Fruit fly (Drosophila melanogaster) whole organism, embryonic: ENCODE measurements around the gene SMC1.

ENCODE experiments used
- Abd-B ChIP-seq: fragments of 200-800 bp; sonication (Bioruptor generic); optimal IDR thresholded peaks from 2 replicates; lab custom pipeline; 2018; ENCODE audit warnings: missing biosample characterization, mild to moderate bottlenecking, missing genetic modification characterization, moderate library complexity
- Blimp-1 ChIP-seq: fragments of 200-800 bp; sonication (Bioruptor generic); optimal IDR thresholded peaks from 3 replicates; lab custom pipeline; 2018; ENCODE audit warnings: missing biosample characterization, missing genetic modification characterization, mild to moderate bottlenecking, moderate library complexity, missing genetic modification reagents
- CG11456 ChIP-seq: fragments of 200-800 bp; sonication (Bioruptor generic); IDR thresholded peaks from 3 replicates; pipeline ENCODE4 v1.3.6; 2022; ENCODE audit warnings: missing biosample characterization, missing genetic modification characterization
- CG11695 ChIP-seq: fragments of 200-800 bp; sonication (Bioruptor generic); IDR thresholded peaks from 3 replicates; pipeline ENCODE4 v1.3.6; 2022; ENCODE audit warnings: missing biosample characterization, missing genetic modification characterization
- CG12299 ChIP-seq: fragments of 200-800 bp; sonication (Bioruptor generic); optimal IDR thresholded peaks from 2 replicates; lab custom pipeline; 2018; ENCODE audit warnings: missing biosample characterization, mild to moderate bottlenecking, missing genetic modification characterization
- CG13296 ChIP-seq: fragments of 200-800 bp; sonication (Bioruptor generic); optimal IDR thresholded peaks from 3 replicates; lab custom pipeline; 2018; ENCODE audit warnings: missing biosample characterization, mild to moderate bottlenecking, missing genetic modification characterization
- CG13894 ChIP-seq: fragments of 200-800 bp; sonication (Bioruptor generic); optimal IDR thresholded peaks from 3 replicates; lab custom pipeline; 2018; ENCODE audit warnings: missing biosample characterization, mild to moderate bottlenecking, missing genetic modification characterization, moderate library complexity
- CG14050 ChIP-seq: fragments of 200-800 bp; sonication (Bioruptor generic); IDR thresholded peaks from 3 replicates; pipeline ENCODE4 v1.3.6; 2022; ENCODE audit warnings: missing biosample characterization, missing genetic modification characterization
- CG15269 ChIP-seq: fragments of 200-800 bp; sonication (Bioruptor generic); optimal IDR thresholded peaks from 2 replicates; lab custom pipeline; 2018; ENCODE audit warnings: missing biosample characterization, mild to moderate bottlenecking, missing genetic modification characterization, moderate library complexity
- CG1647 ChIP-seq: fragments of 200-800 bp; sonication (Bioruptor generic); optimal IDR thresholded peaks from 3 replicates; lab custom pipeline; 2016; ENCODE audit warnings: missing biosample characterization, missing genetic modification characterization
- CG17385 ChIP-seq: fragments of 200-800 bp; sonication (Bioruptor generic); optimal IDR thresholded peaks from 3 replicates; lab custom pipeline; 2018; ENCODE audit warnings: missing biosample characterization, mild to moderate bottlenecking, missing genetic modification characterization
- CG17912 ChIP-seq: fragments of 200-800 bp; sonication (Bioruptor generic); optimal IDR thresholded peaks from 2 replicates; lab custom pipeline; 2018; ENCODE audit warnings: missing biosample characterization, mild to moderate bottlenecking, missing genetic modification characterization
- CG3281 ChIP-seq: fragments of 200-800 bp; sonication (Bioruptor generic); optimal IDR thresholded peaks from 3 replicates; lab custom pipeline; 2017; ENCODE audit warnings: missing biosample characterization, mild to moderate bottlenecking, missing genetic modification characterization
- CG4617 ChIP-seq: fragments of 200-800 bp; sonication (Bioruptor generic); optimal IDR thresholded peaks from 3 replicates; lab custom pipeline; 2016; ENCODE audit warnings: missing biosample characterization, missing genetic modification characterization, borderline replicate concordance
- CG6689 ChIP-seq: fragments of 200-800 bp; sonication (Bioruptor generic); IDR thresholded peaks from 2 replicates; pipeline ENCODE4 v1.3.6; 2022; ENCODE audit warnings: missing biosample characterization, missing genetic modification characterization
- CG6854 ChIP-seq: fragments of 200-800 bp; sonication (Bioruptor generic); optimal IDR thresholded peaks from 3 replicates; lab custom pipeline; 2017; ENCODE audit warnings: missing biosample characterization, mild to moderate bottlenecking, missing genetic modification characterization
- CG7839 ChIP-seq: fragments of 200-800 bp; sonication (Bioruptor generic); optimal IDR thresholded peaks from 3 replicates; lab custom pipeline; 2018; ENCODE audit warnings: missing biosample characterization, mild to moderate bottlenecking, missing genetic modification characterization, moderate library complexity
- CG9876 ChIP-seq: fragments of 200-800 bp; sonication (Bioruptor generic); optimal IDR thresholded peaks from 2 replicates; lab custom pipeline; 2016; ENCODE audit warnings: missing biosample characterization, missing genetic modification characterization
- CkIIα-i1 ChIP-seq: fragments of 200-800 bp; sonication (Bioruptor generic); IDR thresholded peaks from 2 replicates; pipeline ENCODE4 v1.3.6; 2022; ENCODE audit warnings: missing biosample characterization, missing genetic modification characterization
- D19A ChIP-seq: fragments of 200-800 bp; optimal IDR thresholded peaks from 3 replicates; lab custom pipeline; 2019; ENCODE audit warnings: missing biosample characterization, mild to moderate bottlenecking, missing genetic modification characterization, moderate library complexity
- Dref ChIP-seq: fragments of 200-800 bp; sonication (Bioruptor generic); IDR thresholded peaks from 2 replicates; pipeline ENCODE4 v1.3.6; 2022; ENCODE audit warnings: missing biosample characterization, missing genetic modification characterization
- Eip74EF ChIP-seq, 2 experiments: fragments of 200-800 bp in 1 of 2; fragments of >200 bp in 1 of 2; sonication (Bioruptor generic) in 1 of 2; optimal IDR thresholded peaks; 2 replicates each; lab custom pipeline; 2017 to 2019; ENCODE audit warnings: missing biosample characterization in 2 of 2, missing genetic modification characterization in 2 of 2, mild to moderate bottlenecking in 1 of 2, moderate library complexity in 1 of 2
- Fer1 ChIP-seq: fragments of 200-800 bp; sonication (Bioruptor generic); optimal IDR thresholded peaks from 2 replicates; lab custom pipeline; 2017; ENCODE audit warnings: missing biosample characterization, mild to moderate bottlenecking, missing genetic modification characterization
- MESR4 ChIP-seq: fragments of 200-800 bp; sonication (Bioruptor generic); optimal IDR thresholded peaks from 2 replicates; lab custom pipeline; 2018; ENCODE audit warnings: missing biosample characterization, mild to moderate bottlenecking, missing genetic modification characterization, moderate library complexity
- MTF-1 ChIP-seq: fragments of 200-800 bp; sonication (Bioruptor generic); optimal IDR thresholded peaks from 2 replicates; lab custom pipeline; 2018; ENCODE audit warnings: missing biosample characterization, mild to moderate bottlenecking, missing genetic modification characterization, borderline replicate concordance
- Opbp ChIP-seq: fragments of 200-800 bp; sonication (Bioruptor generic); IDR thresholded peaks from 3 replicates; pipeline ENCODE4 v1.3.6; 2022; ENCODE audit warnings: missing biosample characterization, missing genetic modification characterization; ENCODE audit not compliant: partially characterized antibody
- Rx ChIP-seq: fragments of 200-800 bp; sonication (Bioruptor generic); IDR thresholded peaks from 2 replicates; pipeline ENCODE4 v1.3.6; 2022; ENCODE audit warnings: missing biosample characterization, missing genetic modification characterization
- Tbp ChIP-seq: fragments of >200 bp; optimal IDR thresholded peaks from 2 replicates; lab custom pipeline; 2018; ENCODE audit warnings: missing biosample characterization, missing genetic modification characterization
- al ChIP-seq: fragments of 200-800 bp; sonication (Bioruptor generic); IDR thresholded peaks from 2 replicates; pipeline ENCODE4 v1.3.6; 2022; ENCODE audit warnings: missing biosample characterization, missing genetic modification characterization
- bab2 ChIP-seq: fragments of 200-800 bp; sonication (Bioruptor generic); optimal IDR thresholded peaks from 2 replicates; lab custom pipeline; 2016; ENCODE audit warnings: missing biosample characterization, missing genetic modification characterization
- bbx ChIP-seq: fragments of 200-800 bp; sonication (Bioruptor generic); IDR thresholded peaks from 2 replicates; pipeline ENCODE4 v1.3.6; 2022; ENCODE audit warnings: missing biosample characterization, missing genetic modification characterization; ENCODE audit not compliant: partially characterized antibody
- bsh ChIP-seq, 2 experiments: fragments of 200-800 bp; sonication (Bioruptor generic); optimal IDR thresholded peaks; 2 replicates each; lab custom pipeline; 2017 to 2018; ENCODE audit warnings: mild to moderate bottlenecking in 2 of 2, missing biosample characterization in 2 of 2, missing genetic modification characterization in 2 of 2, moderate library complexity in 1 of 2
- chinmo ChIP-seq: fragments of 200-800 bp; sonication (Bioruptor generic); IDR thresholded peaks from 4 replicates; pipeline ENCODE4 v1.3.6; 2022; ENCODE audit warnings: missing biosample characterization, missing genetic modification characterization; ENCODE audit not compliant: partially characterized antibody
- eve ChIP-seq, 2 experiments: fragments of >200 bp; optimal IDR thresholded peaks; 2 replicates each; lab custom pipeline; 2017; ENCODE audit warnings: missing biosample characterization in 2 of 2, missing genetic modification characterization in 2 of 2
- ewg ChIP-seq: fragments of 200-800 bp; sonication (Bioruptor generic); optimal IDR thresholded peaks from 3 replicates; lab custom pipeline; 2017; ENCODE audit warnings: mild to moderate bottlenecking, missing biosample characterization, missing genetic modification reagents, missing genetic modification characterization
- fd3F ChIP-seq: fragments of 200-800 bp; sonication (Bioruptor generic); optimal IDR thresholded peaks from 2 replicates; lab custom pipeline; 2018; ENCODE audit warnings: missing biosample characterization, mild to moderate bottlenecking, missing genetic modification characterization, moderate library complexity
- gem ChIP-seq: fragments of 200-800 bp; sonication (Bioruptor generic); optimal IDR thresholded peaks from 2 replicates; lab custom pipeline; 2019; ENCODE audit warnings: missing biosample characterization, mild to moderate bottlenecking, missing genetic modification characterization, moderate library complexity
- gsb-n ChIP-seq: fragments of 200-800 bp; sonication (Bioruptor generic); optimal IDR thresholded peaks from 3 replicates; lab custom pipeline; 2018; ENCODE audit warnings: missing biosample characterization, mild to moderate bottlenecking, missing genetic modification characterization
- onecut ChIP-seq: fragments of 200-800 bp; sonication (Bioruptor generic); IDR thresholded peaks from 2 replicates; pipeline ENCODE4 v1.3.6; 2022; ENCODE audit warnings: missing biosample characterization, missing genetic modification characterization
- pan ChIP-seq, 4 experiments: fragments of >200 bp in 3 of 4; fragments of 200-800 bp in 1 of 4; sonication (Bioruptor generic) in 1 of 4; optimal IDR thresholded peaks in 3 of 4; IDR thresholded peaks in 1 of 4; 2 replicates each; pipeline versions ENCODE4 v1.3.6 to Lab custom; 2017 to 2022; ENCODE audit warnings: missing biosample characterization in 2 of 4, missing genetic modification characterization in 2 of 4, mixed read lengths in 1 of 4
- phol ChIP-seq: fragments of 200-800 bp; sonication (Bioruptor generic); optimal IDR thresholded peaks from 3 replicates; lab custom pipeline; 2018; ENCODE audit warnings: missing biosample characterization, mild to moderate bottlenecking, missing genetic modification characterization, moderate library complexity
- rib ChIP-seq: fragments of 200-800 bp; sonication (Bioruptor generic); IDR thresholded peaks from 2 replicates; pipeline ENCODE4 v1.3.6; 2022; ENCODE audit warnings: missing biosample characterization, missing genetic modification characterization
- row ChIP-seq: fragments of 200-800 bp; sonication (Bioruptor generic); IDR thresholded peaks from 3 replicates; pipeline ENCODE4 v1.3.6; 2022; ENCODE audit warnings: missing biosample characterization, missing genetic modification characterization
- sob ChIP-seq: fragments of 200-800 bp; sonication (Bioruptor generic); IDR thresholded peaks from 2 replicates; pipeline ENCODE4 v1.3.6; 2022; ENCODE audit warnings: missing biosample characterization, missing genetic modification characterization
- toy ChIP-seq: fragments of 200-800 bp; sonication (Bioruptor generic); IDR thresholded peaks from 2 replicates; pipeline ENCODE4 v1.3.6; 2022; ENCODE audit warnings: missing biosample characterization, missing genetic modification characterization
- vnd ChIP-seq: fragments of 200-800 bp; sonication (Bioruptor generic); IDR thresholded peaks from 3 replicates; pipeline ENCODE4 v1.3.6; 2022; ENCODE audit warnings: missing biosample characterization, missing genetic modification characterization; ENCODE audit not compliant: partially characterized antibody

SMC1 gene

dm6 chr3R:24031019-24031824 lies 26.9 kb upstream of the SMC1 start (continued):
- TF ChIP-seq CG11456 (GFP tag; lab: Robert Waterston, UW), result 0 out of 3 replicates have a peak, but pooled peaks have one; percentile 36
- no peak for TF ChIP-seq Opbp (GFP tag; lab: Robert Waterston, UW)
- TF ChIP-seq D19A (tag; lab: Kevin White, UChicago), result peak; percentile 22
- peak; percentile 25; the same call in 2 of the 3 replicates for TF ChIP-seq CG11695 (GFP tag; lab: Robert Waterston, UW)
- TF ChIP-seq pan (optimal IDR thresholded peaks at IDR 0.05; lab: Kevin White, UChicago), result no peak
- peak in 1 of 2 experiments; percentile 17 for TF ChIP-seq pan (GFP tag; optimal IDR thresholded peaks at IDR 0.05 in 1 of 2, IDR thresholded peaks at IDR 0.05 in 1 of 2)
- peak; percentile 69 for TF ChIP-seq ewg (GFP tag; lab: Kevin White, UChicago)
- TF ChIP-seq gem (tag; lab: Kevin White, UChicago), result peak; percentile 7
- TF ChIP-seq CG17385 (GFP tag; lab: Kevin White, UChicago), result peak; percentile 44
- TF ChIP-seq Fer1 (GFP tag; lab: Kevin White, UChicago), result peak; percentile 36
- 0 out of 2 replicates have a peak, but pooled peaks have one; percentile 27 for TF ChIP-seq toy (GFP tag; lab: Robert Waterston, UW)
- TF ChIP-seq MTF-1 (GFP tag; lab: Kevin White, UChicago), result peak; percentile 9
- TF ChIP-seq row (GFP tag; lab: Robert Waterston, UW), result peak; percentile 31; the same call in 2 of the 3 replicates
- peak; percentile 29 for TF ChIP-seq CG9876 (GFP tag; lab: Kevin White, UChicago)
- peak; percentile 24 for TF ChIP-seq Blimp-1
- TF ChIP-seq CG1647 (GFP tag; lab: Kevin White, UChicago), result no peak
- TF ChIP-seq vnd, result no peak
- TF ChIP-seq CkIIα-i1 (GFP tag; lab: Robert Waterston, UW), result no peak
- no peak for TF ChIP-seq eve (GFP tag; optimal IDR thresholded peaks at IDR 0.05; lab: Kevin White, UChicago)
- peak; percentile 33; the same call in 1 of the 2 replicates for TF ChIP-seq bbx (GFP tag; lab: Robert Waterston, UW)
- TF ChIP-seq gsb-n (tag; lab: Kevin White, UChicago), result peak; percentile 14
- peak; percentile 34 for TF ChIP-seq CG13894 (tag; lab: Kevin White, UChicago)
- peak; percentile 7; the same call in 1 of the 2 replicates for TF ChIP-seq al (GFP tag; lab: Robert Waterston, UW)
- TF ChIP-seq CG7839 (tag; lab: Kevin White, UChicago), result no peak
- TF ChIP-seq Rx (GFP tag; lab: Robert Waterston, UW), result 0 out of 2 replicates have a peak, but pooled peaks have one; percentile 23
- TF ChIP-seq sob, result peak; percentile 41; the same call in 1 of the 2 replicates
- TF ChIP-seq rib (GFP tag; lab: Robert Waterston, UW), result peak; percentile 98
- TF ChIP-seq onecut (GFP tag; lab: Robert Waterston, UW), result peak; percentile 43
- 0 out of 2 replicates have a peak, but pooled peaks have one; percentile 5 for TF ChIP-seq CG6689 (GFP tag; lab: Robert Waterston, UW)
- TF ChIP-seq Eip74EF (GFP tag; optimal IDR thresholded peaks at IDR 0.05; lab: Kevin White, UChicago), result peak in 1 of 2 experiments; percentile 57
- TF ChIP-seq bab2 (GFP tag; lab: Kevin White, UChicago), result peak; percentile 0
- no peak for TF ChIP-seq Abd-B
- TF ChIP-seq Dref (GFP tag; lab: Robert Waterston, UW), result no peak; the same call in 1 of the 2 replicates
- no peak for TF ChIP-seq CG17912 (GFP tag; lab: Kevin White, UChicago)
- peak; percentile 6 for TF ChIP-seq CG3281 (GFP tag; lab: Kevin White, UChicago)
- no peak for TF ChIP-seq fd3F (GFP tag; lab: Kevin White, UChicago)
- no peak for TF ChIP-seq CG15269 (tag; lab: Kevin White, UChicago)
- TF ChIP-seq MESR4 (GFP tag; lab: Kevin White, UChicago), result peak; percentile 49
- TF ChIP-seq CG12299 (tag; lab: Kevin White, UChicago), result peak; percentile 26
- 0 out of 3 replicates have a peak, but pooled peaks have one; percentile 12 for TF ChIP-seq CG14050 (GFP tag; lab: Robert Waterston, UW)
- TF ChIP-seq CG6854, result peak; percentile 51
- peak; percentile 90; the same call in 3 of the 4 replicates for TF ChIP-seq chinmo
- peak in 1 of 2 experiments; percentile 29 for TF ChIP-seq bsh (GFP tag; optimal IDR thresholded peaks at IDR 0.05; lab: Kevin White, UChicago)
- no peak for TF ChIP-seq Tbp (GFP tag; lab: Kevin White, UChicago)
- TF ChIP-seq CG4617, result peak; percentile 46
- TF ChIP-seq CG13296 (GFP tag; lab: Kevin White, UChicago), result peak; percentile 1
- no peak for TF ChIP-seq phol (tag; lab: Kevin White, UChicago)
